Fruit fly (Drosophila melanogaster) whole organism, pupa: ENCODE measurements around the gene gdl.

Source experiments
- CG10348 ChIP-seq: fragments of 200-800 bp; sonication (Bioruptor generic); IDR thresholded peaks from 2 replicates; pipeline ENCODE4 v1.3.6; 2022; ENCODE audit warnings: missing biosample characterization, missing genetic modification characterization
- CG13204 ChIP-seq: fragments of 200-800 bp; sonication (Bioruptor generic); optimal IDR thresholded peaks from 2 replicates; lab custom pipeline; 2018; ENCODE audit warnings: missing biosample characterization, mild to moderate bottlenecking, missing genetic modification characterization, moderate library complexity
- CG15710 ChIP-seq: fragments of 200-800 bp; sonication (Bioruptor generic); optimal IDR thresholded peaks from 2 replicates; lab custom pipeline; 2018; ENCODE audit warnings: missing biosample characterization, mild to moderate bottlenecking, missing genetic modification characterization, moderate library complexity
- CG8301 ChIP-seq: fragments of 200-800 bp; sonication (Bioruptor generic); optimal IDR thresholded peaks from 2 replicates; lab custom pipeline; 2018; ENCODE audit warnings: missing biosample characterization, mild to moderate bottlenecking, missing genetic modification characterization
- CG9948 ChIP-seq: fragments of 200-800 bp; sonication (Bioruptor generic); optimal IDR thresholded peaks from 2 replicates; lab custom pipeline; 2018; ENCODE audit warnings: missing biosample characterization, mild to moderate bottlenecking, missing genetic modification characterization, moderate library complexity
- D1 ChIP-seq: fragments of 200-800 bp; sonication (Bioruptor generic); optimal IDR thresholded peaks from 2 replicates; lab custom pipeline; 2018; ENCODE audit warnings: missing biosample characterization, mild to moderate bottlenecking, missing genetic modification characterization, moderate library complexity
- EcR ChIP-seq: fragments of 200-800 bp; sonication (Bioruptor generic); optimal IDR thresholded peaks from 3 replicates; lab custom pipeline; 2019; ENCODE audit warnings: missing biosample characterization, missing genetic modification characterization, mild to moderate bottlenecking, moderate library complexity, missing genetic modification reagents
- Ets98B ChIP-seq: fragments of 200-800 bp; sonication (Bioruptor generic); IDR thresholded peaks from 2 replicates; pipeline ENCODE4 v1.3.6; 2022; ENCODE audit warnings: missing biosample characterization, missing genetic modification characterization
- Pif1A ChIP-seq: fragments of 200-800 bp; sonication (Bioruptor generic); optimal IDR thresholded peaks from 3 replicates; lab custom pipeline; 2016; ENCODE audit warnings: missing biosample characterization, missing genetic modification characterization

DNA sequence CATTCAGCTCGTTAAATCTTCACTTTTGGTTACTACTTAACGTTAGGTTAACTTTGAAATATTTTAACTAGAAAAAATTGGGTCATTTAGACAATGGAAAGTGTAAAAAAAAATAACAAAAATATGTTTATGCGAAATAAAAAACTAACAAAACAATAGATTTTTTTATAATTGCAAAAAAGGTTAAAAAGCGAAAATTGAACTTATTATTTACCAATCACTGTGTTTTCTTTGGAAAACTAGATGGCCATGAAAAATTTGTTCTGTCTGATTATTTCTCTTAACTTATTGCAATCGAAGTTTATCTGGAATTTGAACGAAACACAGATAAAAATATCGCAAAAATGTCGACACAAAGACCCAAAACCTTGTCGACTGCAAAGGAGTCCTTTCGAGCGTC, 11.3 kb upstream of the gdl start, which contains the start of gene CG7276:
- TF ChIP-seq CG10348 (GFP tag; lab: Robert Waterston, UW) (no peak), EcR (GFP tag; lab: Kevin White, UChicago) (no peak), CG13204 (GFP tag; lab: Kevin White, UChicago) (no peak), CG15710 (no peak), CG8301 (tag; lab: Kevin White, UChicago) (no peak), CG9948 (tag; lab: Kevin White, UChicago) (no peak), Pif1A (GFP tag; lab: Kevin White, UChicago) (no peak), D1 (no peak), Ets98B (GFP tag; lab: Robert Waterston, UW) (no peak)
